Fruit fly (Drosophila melanogaster) whole organism, wandering third instar larva: ENCODE measurements around the gene Hat1.

Experiments
- Vsx2 ChIP-seq: fragments of 200-300, 225-300 bp; sonication (Bioruptor generic); optimal IDR thresholded peaks from 2 replicates; lab custom pipeline; 2018; ENCODE audit warnings: missing biosample characterization, missing genetic modification characterization; ENCODE audit not compliant: partially characterized antibody
- brk ChIP-seq: fragments of 200-800 bp; sonication (Bioruptor generic); optimal IDR thresholded peaks from 2 replicates; lab custom pipeline; 2016; ENCODE audit warnings: missing biosample characterization, mild to moderate bottlenecking, missing genetic modification characterization
- fru ChIP-seq: fragments of 200-800 bp; sonication (Bioruptor generic); optimal IDR thresholded peaks from 3 replicates; lab custom pipeline; 2016; ENCODE audit warnings: missing biosample characterization, mild to moderate bottlenecking, missing genetic modification characterization

- TF ChIP-seq Vsx2 (no peak), brk (GFP tag; lab: Kevin White, UChicago) (no peak), fru (GFP tag; lab: Kevin White, UChicago) (no peak)
These were observed 5.3 kb upstream of the Hat1 start, which contains the start of the genes PSMG1 and CG10979 for dm6 chr3R:5794267-5795089.
